Fruit fly (Drosophila melanogaster) Kc167 (cell line): ENCODE measurements around the gene Sodh1.

Source experiments
- Sin3A ChIP-seq: fragments of >200 bp; optimal IDR thresholded peaks from 2 replicates; lab custom pipeline; 2018; ENCODE audit warnings: missing external identifiers
- psq ChIP-seq: fragments of >200 bp; optimal IDR thresholded peaks from 2 replicates; lab custom pipeline; 2017; ENCODE audit warnings: missing external identifiers
- ttk ChIP-seq: sonication (Bioruptor generic); optimal IDR thresholded peaks from 2 replicates; lab custom pipeline; 2017; ENCODE audit warnings: missing external identifiers

dm6 chr3R:7044016-7044415, 8.1 kb upstream of the Sodh1 start:
- TF ChIP-seq psq (lab: Kevin White, UChicago): no peak
- no peak for TF ChIP-seq ttk
- no peak for TF ChIP-seq Sin3A (lab: Kevin White, UChicago)
